Worm (Caenorhabditis elegans): ENCODE results near the gene K02F6.3.

Gene K02F6.3

ce11 chrII:2564899-2565298 lies 18.9 kb downstream of the K02F6.3 start, which contains the start of gene usp-39 (continued):
- TF ChIP-seq mcd-1 (GFP tag; IDR thresholded peaks at IDR 0.05) (peak; percentile 85), ekl-4 (GFP tag; IDR thresholded peaks at IDR 0.05) (no peak), B0261.1 (tag; optimal IDR thresholded peaks at IDR 0.05) (no peak), Y53F4B.3 (GFP tag; IDR thresholded peaks at IDR 0.05) (no peak), dpff-1 (tag; optimal IDR thresholded peaks at IDR 0.05) (no peak), bed-1 (GFP tag; IDR thresholded peaks at IDR 0.05) (no peak), K11D2.4 (GFP tag; IDR thresholded peaks at IDR 0.05) (peak; percentile 54; the same call in 1 of the 2 replicates), hmg-1.2 (GFP tag; IDR thresholded peaks at IDR 0.05) (no peak; the same call in none of the 2 replicates), snpc-1.3 (tag; optimal IDR thresholded peaks at IDR 0.05; ENCODE audit: insufficient read depth) (peak; percentile 66), snpc-3.4 (tag; optimal IDR thresholded peaks at IDR 0.05) (peak; percentile 59), F22D6.2 (tag; optimal IDR thresholded peaks at IDR 0.05) (no peak), ztf-26 (tag; optimal IDR thresholded peaks at IDR 0.05) (no peak), madf-3 (GFP tag; IDR thresholded peaks at IDR 0.05) (no peak), let-526 (GFP tag; IDR thresholded peaks at IDR 0.05) (no peak), dox-1 (GFP tag; IDR thresholded peaks at IDR 0.05) (no peak), madf-6 (GFP tag; IDR thresholded peaks at IDR 0.05) (peak; percentile 74), ztf-6 (GFP tag; IDR thresholded peaks at IDR 0.05) (no peak), mel-28 (tag; optimal IDR thresholded peaks at IDR 0.05; ENCODE audit: borderline replicate concordance) (no peak), madf-10 (tag; optimal IDR thresholded peaks at IDR 0.05) (no peak), lag-1 (GFP tag; IDR thresholded peaks at IDR 0.05) (no peak), T07F8.4 (tag; optimal IDR thresholded peaks at IDR 0.05) (no peak), F55B11.4 (tag; optimal IDR thresholded peaks at IDR 0.05; ENCODE audit: borderline replicate concordance, insufficient read depth) (no peak), egrh-3 (GFP tag; IDR thresholded peaks at IDR 0.05) (no peak), ets-4 (GFP tag; optimal IDR thresholded peaks at IDR 0.05) (no peak), attf-5 (GFP tag; optimal IDR thresholded peaks at IDR 0.05) (no peak), madf-8 (GFP tag; conservative IDR thresholded peaks at IDR 0.05) (peak; percentile 43), rec-8 (tag; optimal IDR thresholded peaks at IDR 0.05) (no peak), cebp-2 (GFP tag; IDR thresholded peaks at IDR 0.05) (no peak), Y67H2A.10 (GFP tag; conservative IDR thresholded peaks at IDR 0.05) (no peak), T26A5.8 (tag; optimal IDR thresholded peaks at IDR 0.05) (no peak), lin-40 (tag; optimal IDR thresholded peaks at IDR 0.05) (no peak), D2030.7 (GFP tag; IDR thresholded peaks at IDR 0.05) (peak; percentile 60), F39B2.1 (GFP tag; IDR thresholded peaks at IDR 0.05) (no peak), repo-1 (tag; optimal IDR thresholded peaks at IDR 0.05) (no peak), ztf-22 (GFP tag; optimal IDR thresholded peaks at IDR 0.05) (no peak), akir-1 (GFP tag; optimal IDR thresholded peaks at IDR 0.05) (no peak), snpc-1.1 (tag; optimal IDR thresholded peaks at IDR 0.05; ENCODE audit: insufficient read depth) (peak; percentile 45), aptf-3 (GFP tag; IDR thresholded peaks at IDR 0.05) (no peak), C17E4.6 (GFP tag; IDR thresholded peaks at IDR 0.05) (no peak), F37B4.10 (GFP tag; IDR thresholded peaks at IDR 0.05) (no peak), tlf-1 (GFP tag; optimal IDR thresholded peaks at IDR 0.05) (no peak), ceh-100 (GFP tag; IDR thresholded peaks at IDR 0.05) (peak; percentile 25; the same call in 1 of the 2 replicates), lsy-27 (tag; optimal IDR thresholded peaks at IDR 0.05; ENCODE audit: borderline replicate concordance, insufficient read depth) (no peak), nfya-2 (GFP tag; IDR thresholded peaks at IDR 0.05) (no peak), attf-6 (GFP tag; IDR thresholded peaks at IDR 0.05) (no peak), nfya-1 (tag; optimal IDR thresholded peaks at IDR 0.05; ENCODE audit: borderline replicate concordance, insufficient read depth) (no peak), xnd-1 (tag; optimal IDR thresholded peaks at IDR 0.05) (no peak), F49E8.2 (tag; optimal IDR thresholded peaks at IDR 0.05; ENCODE audit: insufficient read depth) (peak; percentile 11)

All from whole organism, young adult.